Fruit fly (Drosophila melanogaster) whole organism, embryonic: ENCODE data around the gene bib.

Experiments
- Adf1 ChIP-seq: fragments of 200-800 bp; sonication (Bioruptor generic); IDR thresholded peaks from 2 replicates; pipeline ENCODE4 v1.3.6; 2022; ENCODE audit warnings: missing biosample characterization, missing genetic modification characterization
- Atf6 ChIP-seq: fragments of 200-800 bp; sonication (Bioruptor generic); IDR thresholded peaks from 2 replicates; pipeline ENCODE4 v1.3.6; 2022; ENCODE audit warnings: missing biosample characterization, missing genetic modification characterization
- BEAF-32 ChIP-seq: fragments of 200-800 bp; sonication (Bioruptor generic); optimal IDR thresholded peaks from 3 replicates; lab custom pipeline; 2017; ENCODE audit warnings: missing biosample characterization, missing genetic modification characterization, mild to moderate bottlenecking, moderate library complexity, missing genetic modification reagents
- Bdp1 ChIP-seq: fragments of 200-800 bp; sonication (Bioruptor generic); optimal IDR thresholded peaks from 3 replicates; lab custom pipeline; 2016; ENCODE audit warnings: missing biosample characterization, missing genetic modification characterization
- CG11398 ChIP-seq: fragments of 200-800 bp; sonication (Bioruptor generic); optimal IDR thresholded peaks from 2 replicates; lab custom pipeline; 2016; ENCODE audit warnings: missing biosample characterization, missing genetic modification characterization
- CG12391 ChIP-seq: fragments of 200-800 bp; sonication (Bioruptor generic); optimal IDR thresholded peaks from 3 replicates; lab custom pipeline; 2018; ENCODE audit warnings: missing biosample characterization, mild to moderate bottlenecking, missing genetic modification characterization, moderate library complexity
- CG15269 ChIP-seq: fragments of 200-800 bp; sonication (Bioruptor generic); optimal IDR thresholded peaks from 2 replicates; lab custom pipeline; 2018; ENCODE audit warnings: missing biosample characterization, mild to moderate bottlenecking, missing genetic modification characterization, moderate library complexity
- CG17802 ChIP-seq: fragments of 200-800 bp; sonication (Bioruptor generic); optimal IDR thresholded peaks from 2 replicates; lab custom pipeline; 2018; ENCODE audit warnings: missing biosample characterization, mild to moderate bottlenecking, missing genetic modification characterization, moderate library complexity
- CG17829 ChIP-seq: fragments of 200-800 bp; optimal IDR thresholded peaks from 2 replicates; lab custom pipeline; 2019; ENCODE audit warnings: missing biosample characterization, mild to moderate bottlenecking, missing genetic modification characterization, moderate library complexity
- CG18262 ChIP-seq: fragments of 200-800 bp; optimal IDR thresholded peaks from 3 replicates; lab custom pipeline; 2019; ENCODE audit warnings: missing biosample characterization, mild to moderate bottlenecking, missing genetic modification characterization, moderate library complexity
- CG3065 ChIP-seq: fragments of 200-800 bp; sonication (Bioruptor generic); optimal IDR thresholded peaks from 2 replicates; lab custom pipeline; 2016; ENCODE audit warnings: missing biosample characterization, missing genetic modification characterization
- CG31224 ChIP-seq: fragments of 200-800 bp; sonication (Bioruptor generic); IDR thresholded peaks from 2 replicates; pipeline ENCODE4 v1.3.6; 2022; ENCODE audit warnings: missing biosample characterization, missing genetic modification characterization
- CG3281 ChIP-seq: fragments of 200-800 bp; sonication (Bioruptor generic); optimal IDR thresholded peaks from 3 replicates; lab custom pipeline; 2017; ENCODE audit warnings: missing biosample characterization, mild to moderate bottlenecking, missing genetic modification characterization
- CG34224 ChIP-seq: fragments of 200-800 bp; sonication (Bioruptor generic); IDR thresholded peaks from 3 replicates; pipeline ENCODE4 v1.3.6; 2022; ENCODE audit warnings: missing biosample characterization, missing genetic modification characterization; ENCODE audit not compliant: partially characterized antibody
- CG34376 ChIP-seq: fragments of 200-800 bp; sonication (Bioruptor generic); optimal IDR thresholded peaks from 2 replicates; lab custom pipeline; 2018; ENCODE audit warnings: missing biosample characterization, mild to moderate bottlenecking, missing genetic modification characterization
- CG6765 ChIP-seq: fragments of 200-800 bp; sonication (Bioruptor generic); optimal IDR thresholded peaks from 3 replicates; lab custom pipeline; 2017; ENCODE audit warnings: missing biosample characterization, mild to moderate bottlenecking, missing genetic modification characterization
- CG7357 ChIP-seq: fragments of 200-800 bp; sonication (Bioruptor generic); IDR thresholded peaks from 3 replicates; pipeline ENCODE4 v1.3.6; 2022; ENCODE audit warnings: missing biosample characterization, missing genetic modification characterization
- CG7372 ChIP-seq: fragments of 200-800 bp; sonication (Bioruptor generic); IDR thresholded peaks from 2 replicates; pipeline ENCODE4 v1.3.6; 2022; ENCODE audit warnings: missing biosample characterization, missing genetic modification characterization
- CG7786 ChIP-seq: fragments of 200-800 bp; sonication (Bioruptor generic); optimal IDR thresholded peaks from 2 replicates; lab custom pipeline; 2016; ENCODE audit warnings: missing biosample characterization, missing genetic modification characterization
- CG8089 ChIP-seq: fragments of 200-800 bp; sonication (Bioruptor generic); optimal IDR thresholded peaks from 3 replicates; lab custom pipeline; 2016; ENCODE audit warnings: missing biosample characterization, missing genetic modification characterization
- CG8944 ChIP-seq: fragments of 200-800 bp; sonication (Bioruptor generic); optimal IDR thresholded peaks from 3 replicates; lab custom pipeline; 2016; ENCODE audit warnings: missing biosample characterization, missing genetic modification characterization
- CG9876 ChIP-seq: fragments of 200-800 bp; sonication (Bioruptor generic); optimal IDR thresholded peaks from 2 replicates; lab custom pipeline; 2016; ENCODE audit warnings: missing biosample characterization, missing genetic modification characterization
- CoRest ChIP-seq: fragments of 200-800 bp; sonication (Bioruptor generic); optimal IDR thresholded peaks from 3 replicates; lab custom pipeline; 2018; ENCODE audit warnings: missing biosample characterization, mild to moderate bottlenecking, missing genetic modification characterization, moderate library complexity
- Dad ChIP-seq: fragments of 200-800 bp; sonication (Bioruptor generic); optimal IDR thresholded peaks from 3 replicates; lab custom pipeline; 2016; ENCODE audit warnings: missing biosample characterization, missing genetic modification characterization
- Doc3 ChIP-seq: fragments of 200-800 bp; sonication (Bioruptor generic); IDR thresholded peaks from 3 replicates; pipeline ENCODE4 v1.3.6; 2022; ENCODE audit warnings: missing biosample characterization, missing genetic modification characterization; ENCODE audit not compliant: partially characterized antibody
- Dref ChIP-seq: fragments of 200-800 bp; sonication (Bioruptor generic); IDR thresholded peaks from 2 replicates; pipeline ENCODE4 v1.3.6; 2022; ENCODE audit warnings: missing biosample characterization, missing genetic modification characterization
- E2f2 ChIP-seq: fragments of 200-800 bp; sonication (Bioruptor generic); IDR thresholded peaks from 2 replicates; pipeline ENCODE4 v1.3.6; 2022; ENCODE audit warnings: missing biosample characterization, missing genetic modification characterization
- Ets65A ChIP-seq: fragments of 200-800 bp; sonication (Bioruptor generic); peaks from one replicate; lab custom pipeline; 2016; ENCODE audit warnings: missing biosample characterization, missing genetic modification characterization
- H15 ChIP-seq: fragments of 200-800 bp; sonication (Bioruptor generic); IDR thresholded peaks from 3 replicates; pipeline ENCODE4 v1.3.6; 2022; ENCODE audit warnings: missing biosample characterization, missing genetic modification characterization
- HHEX ChIP-seq: fragments of 200-800 bp; sonication (Bioruptor generic); optimal IDR thresholded peaks from 3 replicates; lab custom pipeline; 2017; ENCODE audit warnings: missing biosample characterization, mild to moderate bottlenecking, missing genetic modification characterization, missing genetic modification reagents
- HLH54F ChIP-seq: fragments of 200-800 bp; sonication (Bioruptor generic); optimal IDR thresholded peaks from 3 replicates; lab custom pipeline; 2016; ENCODE audit warnings: missing biosample characterization, missing genetic modification characterization
- Hsf ChIP-seq: fragments of 200-800 bp; sonication (Bioruptor generic); optimal IDR thresholded peaks from 3 replicates; lab custom pipeline; 2016; ENCODE audit warnings: missing biosample characterization, missing genetic modification characterization
- Jarid2 ChIP-seq: fragments of 200-800 bp; sonication (Bioruptor generic); optimal IDR thresholded peaks from 3 replicates; lab custom pipeline; 2017; ENCODE audit warnings: mild to moderate bottlenecking, missing biosample characterization, missing genetic modification reagents, missing genetic modification characterization
- Lim3 ChIP-seq: fragments of 200-800 bp; sonication (Bioruptor generic); IDR thresholded peaks from 2 replicates; pipeline ENCODE4 v1.3.6; 2022; ENCODE audit warnings: missing biosample characterization, missing genetic modification characterization
- amos ChIP-seq: fragments of 200-800 bp; sonication (Bioruptor generic); IDR thresholded peaks from 2 replicates; pipeline ENCODE4 v1.3.6; 2022; ENCODE audit warnings: missing biosample characterization, missing genetic modification characterization; ENCODE audit not compliant: partially characterized antibody
- cato ChIP-seq: fragments of 200-800 bp; sonication (Bioruptor generic); optimal IDR thresholded peaks from 2 replicates; lab custom pipeline; 2016; ENCODE audit warnings: missing biosample characterization, missing genetic modification characterization, borderline replicate concordance
- da ChIP-seq: fragments of 200-800 bp; sonication (Bioruptor generic); optimal IDR thresholded peaks from 2 replicates; lab custom pipeline; 2016; ENCODE audit warnings: missing biosample characterization, missing genetic modification characterization
- exex ChIP-seq: fragments of 200-800 bp; sonication (Bioruptor generic); optimal IDR thresholded peaks from 4 replicates; lab custom pipeline; 2018; ENCODE audit warnings: missing biosample characterization, mild to moderate bottlenecking, missing genetic modification characterization, moderate library complexity
- gfzf ChIP-seq: fragments of 200-800 bp; sonication (Bioruptor generic); optimal IDR thresholded peaks from 2 replicates; lab custom pipeline; 2016; ENCODE audit warnings: missing biosample characterization, mild to moderate bottlenecking, missing genetic modification characterization, moderate library complexity
- ind ChIP-seq: fragments of 200-800 bp; sonication (Bioruptor generic); optimal IDR thresholded peaks from 3 replicates; lab custom pipeline; 2016; ENCODE audit warnings: missing biosample characterization, missing genetic modification characterization
- klu ChIP-seq: fragments of 200-800 bp; sonication (Bioruptor generic); IDR thresholded peaks from 2 replicates; pipeline ENCODE4 v1.3.6; 2022; ENCODE audit warnings: missing biosample characterization, missing genetic modification characterization
- lov ChIP-seq, 2 experiments: fragments of 200-800 bp in 1 of 2; fragments of >200 bp in 1 of 2; sonication (Bioruptor generic) in 1 of 2; IDR thresholded peaks in 1 of 2; optimal IDR thresholded peaks in 1 of 2; 2 replicates in 1 of 2; 3 replicates in 1 of 2; pipeline versions ENCODE4 v1.3.6 to Lab custom; 2017 to 2022; ENCODE audit warnings: missing biosample characterization in 1 of 2, missing genetic modification characterization in 1 of 2
- mam ChIP-seq: fragments of 200-800 bp; sonication (Bioruptor generic); optimal IDR thresholded peaks from 3 replicates; lab custom pipeline; 2016; ENCODE audit warnings: missing biosample characterization, missing genetic modification characterization
- pita ChIP-seq: fragments of 200-800 bp; sonication (Bioruptor generic); optimal IDR thresholded peaks from 2 replicates; lab custom pipeline; 2017; ENCODE audit warnings: missing biosample characterization, mild to moderate bottlenecking, missing genetic modification characterization
- slbo ChIP-seq: fragments of 200-800 bp; sonication (Bioruptor generic); IDR thresholded peaks from 2 replicates; pipeline ENCODE4 v1.3.6; 2022; ENCODE audit warnings: missing biosample characterization, missing genetic modification characterization
- vfl ChIP-seq: fragments of 200-800 bp; sonication (Bioruptor generic); optimal IDR thresholded peaks from 2 replicates; lab custom pipeline; 2016; ENCODE audit warnings: missing biosample characterization, missing genetic modification characterization
- zen2 ChIP-seq: fragments of 200-800 bp; sonication (Bioruptor generic); IDR thresholded peaks from 3 replicates; pipeline ENCODE4 v1.3.6; 2022; ENCODE audit warnings: missing biosample characterization, missing genetic modification characterization; ENCODE audit not compliant: partially characterized antibody
- zf30C ChIP-seq: fragments of 200-800 bp; sonication (Bioruptor generic); optimal IDR thresholded peaks from 3 replicates; lab custom pipeline; 2018; ENCODE audit warnings: missing biosample characterization, mild to moderate bottlenecking, missing genetic modification characterization
- zfh1 ChIP-seq: fragments of 200-800 bp; sonication (Bioruptor generic); IDR thresholded peaks from 3 replicates; pipeline ENCODE4 v1.3.6; 2022; ENCODE audit warnings: missing biosample characterization, missing genetic modification characterization

bib gene

dm6 chr2L:9938631-9939256 is 45.7 kb upstream of the bib start, which contains the start of the genes Datp and CG4619 (continued):
- TF ChIP-seq vfl (GFP tag; lab: Kevin White, UChicago): peak; percentile 43
- no peak for TF ChIP-seq CG17829 (tag; lab: Kevin White, UChicago)
- no peak for TF ChIP-seq CG17802 (tag; lab: Kevin White, UChicago)
- peak; percentile 23 for TF ChIP-seq Hsf (GFP tag; lab: Kevin White, UChicago)
- TF ChIP-seq CG7372 (GFP tag; lab: Robert Waterston, UW): no peak
- no peak for TF ChIP-seq Adf1 (GFP tag; lab: Robert Waterston, UW)
- no peak for TF ChIP-seq klu (GFP tag; lab: Robert Waterston, UW)
- TF ChIP-seq mam (GFP tag; lab: Kevin White, UChicago): peak; percentile 63
- no peak for TF ChIP-seq Atf6 (GFP tag; lab: Robert Waterston, UW)
- peak; percentile 65; the same call in 2 of the 3 replicates for TF ChIP-seq H15 (GFP tag; lab: Robert Waterston, UW)
- peak; percentile 19; the same call in 1 of the 2 replicates for TF ChIP-seq amos (GFP tag; lab: Robert Waterston, UW)
- peak; percentile 48 for TF ChIP-seq CG9876 (GFP tag; lab: Kevin White, UChicago)
- no peak for TF ChIP-seq zen2 (GFP tag; lab: Robert Waterston, UW)
- TF ChIP-seq CoRest: peak; percentile 23
- TF ChIP-seq cato (GFP tag; lab: Kevin White, UChicago): no peak
- peak; percentile 46 for TF ChIP-seq Dref (GFP tag; lab: Robert Waterston, UW)
- TF ChIP-seq CG18262: no peak
- no peak for TF ChIP-seq Lim3
- peak; percentile 43; the same call in 1 of the 3 replicates for TF ChIP-seq CG34224 (GFP tag; lab: Robert Waterston, UW)
- no peak for TF ChIP-seq CG3065 (GFP tag; lab: Kevin White, UChicago)
- no peak for TF ChIP-seq CG31224 (GFP tag; lab: Robert Waterston, UW)
- TF ChIP-seq ind (GFP tag; lab: Kevin White, UChicago): peak; percentile 46
- TF ChIP-seq CG34376 (GFP tag; lab: Kevin White, UChicago): peak; percentile 31
- TF ChIP-seq CG11398 (GFP tag; lab: Kevin White, UChicago): no peak
- TF ChIP-seq zf30C (GFP tag; lab: Kevin White, UChicago): peak; percentile 19
- peak; percentile 32 for TF ChIP-seq CG3281 (GFP tag; lab: Kevin White, UChicago)
- TF ChIP-seq gfzf (GFP tag; lab: Kevin White, UChicago): no peak
- TF ChIP-seq da (GFP tag; lab: Kevin White, UChicago): peak; percentile 49
- no peak for TF ChIP-seq CG7357
- peak; percentile 32; the same call in 1 of the 2 replicates for TF ChIP-seq E2f2 (GFP tag; lab: Robert Waterston, UW)
- TF ChIP-seq slbo (GFP tag; lab: Robert Waterston, UW): peak; percentile 71
- TF ChIP-seq CG8089 (GFP tag; lab: Kevin White, UChicago): peak; percentile 28
- TF ChIP-seq BEAF-32 (GFP tag; lab: Kevin White, UChicago): peak; percentile 23
- peak; percentile 50 for TF ChIP-seq Dad (GFP tag; lab: Kevin White, UChicago)
- peak; percentile 6 for TF ChIP-seq Jarid2 (GFP tag; lab: Kevin White, UChicago)
- TF ChIP-seq Ets65A: peak; percentile 91
- peak; percentile 67 for TF ChIP-seq HLH54F (GFP tag; lab: Kevin White, UChicago)
- TF ChIP-seq CG8944 (GFP tag; lab: Kevin White, UChicago): peak; percentile 58
- no peak for TF ChIP-seq lov (optimal IDR thresholded peaks at IDR 0.05; lab: Kevin White, UChicago)
- TF ChIP-seq lov (GFP tag; IDR thresholded peaks at IDR 0.05; lab: Robert Waterston, UW): peak; percentile 72; the same call in 1 of the 3 replicates
- peak; percentile 7 for TF ChIP-seq HHEX
- TF ChIP-seq zfh1 (GFP tag; lab: Robert Waterston, UW): peak; percentile 52; the same call in 2 of the 3 replicates
- peak; percentile 77 for TF ChIP-seq exex (tag; lab: Kevin White, UChicago)
- TF ChIP-seq pita: no peak
- no peak for TF ChIP-seq CG6765
- TF ChIP-seq Doc3 (GFP tag; lab: Robert Waterston, UW): no peak
- peak; percentile 48 for TF ChIP-seq Bdp1 (GFP tag; lab: Kevin White, UChicago)
- TF ChIP-seq CG15269 (tag; lab: Kevin White, UChicago): no peak
- peak; percentile 19 for TF ChIP-seq CG12391 (tag; lab: Kevin White, UChicago)
- peak; percentile 60 for TF ChIP-seq CG7786 (GFP tag; lab: Kevin White, UChicago)
